Fruit fly (Drosophila melanogaster) whole organism, embryonic: Measurements from ENCODE around the gene Kap3.

Experiments
- Abd-B ChIP-seq: fragments of 200-800 bp; sonication (Bioruptor generic); optimal IDR thresholded peaks from 2 replicates; lab custom pipeline; 2018; ENCODE audit warnings: missing biosample characterization, mild to moderate bottlenecking, missing genetic modification characterization, moderate library complexity
- Ada2b ChIP-seq: fragments of 200-800 bp; sonication (Bioruptor generic); IDR thresholded peaks from 2 replicates; pipeline ENCODE4 v1.3.6; 2022; ENCODE audit warnings: missing biosample characterization, missing genetic modification characterization
- Aef1 ChIP-seq: fragments of 200-800 bp; sonication (Bioruptor generic); IDR thresholded peaks from 3 replicates; pipeline ENCODE4 v1.3.6; 2022; ENCODE audit warnings: missing biosample characterization, missing genetic modification characterization
- Atf6 ChIP-seq: fragments of 200-800 bp; sonication (Bioruptor generic); IDR thresholded peaks from 2 replicates; pipeline ENCODE4 v1.3.6; 2022; ENCODE audit warnings: missing biosample characterization, missing genetic modification characterization
- Awh ChIP-seq: fragments of 200-800 bp; sonication (Bioruptor generic); IDR thresholded peaks from 2 replicates; pipeline ENCODE4, ENCODE4 v1.3.6; 2022; ENCODE audit warnings: missing biosample characterization, missing genetic modification characterization
- CG10979 ChIP-seq: fragments of 200-800 bp; sonication (Bioruptor generic); optimal IDR thresholded peaks from 2 replicates; lab custom pipeline; 2018; ENCODE audit warnings: missing biosample characterization, mild to moderate bottlenecking, missing genetic modification characterization, moderate library complexity
- CG11695 ChIP-seq: fragments of 200-800 bp; sonication (Bioruptor generic); IDR thresholded peaks from 3 replicates; pipeline ENCODE4 v1.3.6; 2022; ENCODE audit warnings: missing biosample characterization, missing genetic modification characterization
- CG12769 ChIP-seq: fragments of 200-800 bp; sonication (Bioruptor generic); optimal IDR thresholded peaks from 2 replicates; lab custom pipeline; 2019; ENCODE audit warnings: missing biosample characterization, mild to moderate bottlenecking, missing genetic modification characterization, moderate library complexity
- CG14667 ChIP-seq: fragments of 200-800 bp; sonication (Bioruptor generic); IDR thresholded peaks from 2 replicates; pipeline ENCODE4 v1.3.6; 2022; ENCODE audit warnings: missing biosample characterization, missing genetic modification characterization
- CG15514 ChIP-seq: fragments of 200-800 bp; sonication (Bioruptor generic); optimal IDR thresholded peaks from 3 replicates; lab custom pipeline; 2017; ENCODE audit warnings: missing biosample characterization, missing genetic modification characterization, mild to moderate bottlenecking, moderate library complexity, missing genetic modification reagents
- CG1602 ChIP-seq: fragments of 200-800 bp; sonication (Bioruptor generic); optimal IDR thresholded peaks from 3 replicates; lab custom pipeline; 2016; ENCODE audit warnings: missing biosample characterization, missing genetic modification characterization
- CG1603 ChIP-seq: fragments of 200-800 bp; sonication (Bioruptor generic); optimal IDR thresholded peaks from 2 replicates; lab custom pipeline; 2019; ENCODE audit warnings: missing biosample characterization, mild to moderate bottlenecking, missing genetic modification characterization, moderate library complexity
- CG17186 ChIP-seq: fragments of 200-800 bp; sonication (Bioruptor generic); optimal IDR thresholded peaks from 3 replicates; lab custom pipeline; 2017; ENCODE audit warnings: missing biosample characterization, missing genetic modification reagents, missing genetic modification characterization
- CG17912 ChIP-seq: fragments of 200-800 bp; sonication (Bioruptor generic); optimal IDR thresholded peaks from 2 replicates; lab custom pipeline; 2018; ENCODE audit warnings: missing biosample characterization, mild to moderate bottlenecking, missing genetic modification characterization
- CG31224 ChIP-seq: fragments of 200-800 bp; sonication (Bioruptor generic); IDR thresholded peaks from 2 replicates; pipeline ENCODE4 v1.3.6; 2022; ENCODE audit warnings: missing biosample characterization, missing genetic modification characterization
- CG5953 ChIP-seq: fragments of 200-800 bp; sonication (Bioruptor generic); IDR thresholded peaks from 2 replicates; pipeline ENCODE4 v1.3.6; 2022; ENCODE audit warnings: missing biosample characterization, missing genetic modification characterization
- CG7357 ChIP-seq: fragments of 200-800 bp; sonication (Bioruptor generic); IDR thresholded peaks from 3 replicates; pipeline ENCODE4 v1.3.6; 2022; ENCODE audit warnings: missing biosample characterization, missing genetic modification characterization
- CG7786 ChIP-seq: fragments of 200-800 bp; sonication (Bioruptor generic); optimal IDR thresholded peaks from 2 replicates; lab custom pipeline; 2016; ENCODE audit warnings: missing biosample characterization, missing genetic modification characterization
- CG7963 ChIP-seq: fragments of 200-800 bp; sonication (Bioruptor generic); IDR thresholded peaks from 3 replicates; pipeline ENCODE4 v1.3.6; 2022; ENCODE audit warnings: missing biosample characterization, missing genetic modification characterization; ENCODE audit not compliant: partially characterized antibody
- CG9215 ChIP-seq: fragments of 200-800 bp; sonication (Bioruptor generic); IDR thresholded peaks from 2 replicates; pipeline ENCODE4 v1.3.6; 2022; ENCODE audit warnings: missing biosample characterization, missing genetic modification characterization
- Dbx ChIP-seq: fragments of 200-800 bp; sonication (Bioruptor generic); IDR thresholded peaks from 3 replicates; pipeline ENCODE4 v1.3.6; 2022; ENCODE audit warnings: missing biosample characterization, missing genetic modification characterization
- HmgZ ChIP-seq: fragments of 200-800 bp; sonication (Bioruptor generic); optimal IDR thresholded peaks from 2 replicates; lab custom pipeline; 2018; ENCODE audit warnings: missing biosample characterization, mild to moderate bottlenecking, missing genetic modification characterization
- Hr3 ChIP-seq: fragments of 200-800 bp; sonication (Bioruptor generic); optimal IDR thresholded peaks from 3 replicates; lab custom pipeline; 2016; ENCODE audit warnings: missing biosample characterization, missing genetic modification characterization
- Mes4 ChIP-seq: fragments of 200-800 bp; sonication (Bioruptor generic); optimal IDR thresholded peaks from 2 replicates; lab custom pipeline; 2016; ENCODE audit warnings: missing biosample characterization, missing genetic modification characterization
- PHDP ChIP-seq: fragments of 200-800 bp; sonication (Bioruptor generic); optimal IDR thresholded peaks from 3 replicates; lab custom pipeline; 2018; ENCODE audit warnings: missing biosample characterization, mild to moderate bottlenecking, missing genetic modification characterization, moderate library complexity
- Pdp1 ChIP-seq, 2 experiments: fragments of 200-800 bp; sonication (Bioruptor generic); optimal IDR thresholded peaks; 3 replicates each; lab custom pipeline; 2016; ENCODE audit warnings: missing biosample characterization in 2 of 2, missing genetic modification characterization in 2 of 2, mild to moderate bottlenecking in 1 of 2, moderate library complexity in 1 of 2
- Ptx1 ChIP-seq: fragments of 200-800 bp; sonication (Bioruptor generic); IDR thresholded peaks from 2 replicates; pipeline ENCODE4 v1.3.6; 2022; ENCODE audit warnings: missing biosample characterization, missing genetic modification characterization
- Ssrp ChIP-seq: fragments of 200-800 bp; sonication (Bioruptor generic); optimal IDR thresholded peaks from 2 replicates; lab custom pipeline; 2018; ENCODE audit warnings: missing biosample characterization, mild to moderate bottlenecking, missing genetic modification characterization, moderate library complexity
- Xbp1 ChIP-seq: fragments of 200-800 bp; sonication (Bioruptor generic); optimal IDR thresholded peaks from 3 replicates; lab custom pipeline; 2016; ENCODE audit warnings: missing biosample characterization, mild to moderate bottlenecking, missing genetic modification characterization
- ap ChIP-seq: fragments of 200-800 bp; sonication (Bioruptor generic); IDR thresholded peaks from 2 replicates; pipeline ENCODE4 v1.3.6; 2022; ENCODE audit warnings: missing biosample characterization, missing genetic modification characterization
- bcd ChIP-seq: fragments of 200-800 bp; sonication (Bioruptor generic); optimal IDR thresholded peaks from 2 replicates; lab custom pipeline; 2017; ENCODE audit warnings: missing biosample characterization, mild to moderate bottlenecking, missing genetic modification characterization
- br ChIP-seq: fragments of >200 bp; optimal IDR thresholded peaks from 2 replicates; lab custom pipeline; 2017
- cato ChIP-seq: fragments of 200-800 bp; sonication (Bioruptor generic); optimal IDR thresholded peaks from 2 replicates; lab custom pipeline; 2016; ENCODE audit warnings: missing biosample characterization, missing genetic modification characterization, borderline replicate concordance
- ci ChIP-seq: fragments of 200-800 bp; sonication (Bioruptor generic); IDR thresholded peaks from 3 replicates; pipeline ENCODE4 v1.3.6; 2022; ENCODE audit warnings: missing biosample characterization, missing genetic modification characterization
- croc ChIP-seq: fragments of 200-800 bp; sonication (Bioruptor generic); conservative IDR thresholded peaks from 3 replicates; pipeline ENCODE4 v1.3.6; 2022; ENCODE audit warnings: missing biosample characterization, missing genetic modification characterization
- crol ChIP-seq: fragments of 200-800 bp; sonication (Bioruptor generic); IDR thresholded peaks from 2 replicates; pipeline ENCODE4 v1.3.6; 2022; ENCODE audit warnings: missing biosample characterization, missing genetic modification characterization
- dysf ChIP-seq: fragments of 200-800 bp; sonication (Bioruptor generic); IDR thresholded peaks from 3 replicates; pipeline ENCODE4 v1.3.6; 2022; ENCODE audit warnings: missing biosample characterization, missing genetic modification characterization
- grau ChIP-seq: fragments of 200-800 bp; optimal IDR thresholded peaks from 3 replicates; lab custom pipeline; 2019; ENCODE audit warnings: missing biosample characterization, mild to moderate bottlenecking, missing genetic modification characterization, moderate library complexity
- kni ChIP-seq: fragments of 200-800 bp; sonication (Bioruptor generic); optimal IDR thresholded peaks from 3 replicates; lab custom pipeline; 2017; ENCODE audit warnings: mild to moderate bottlenecking, missing biosample characterization, missing genetic modification reagents, missing genetic modification characterization
- knrl ChIP-seq: fragments of 200-800 bp; sonication (Bioruptor generic); IDR thresholded peaks from 3 replicates; pipeline ENCODE4 v1.3.6; 2022; ENCODE audit warnings: missing biosample characterization, missing genetic modification characterization; ENCODE audit not compliant: partially characterized antibody
- nmo ChIP-seq: fragments of 200-800 bp; sonication (Bioruptor generic); optimal IDR thresholded peaks from 2 replicates; lab custom pipeline; 2018; ENCODE audit warnings: missing biosample characterization, mild to moderate bottlenecking, missing genetic modification characterization, moderate library complexity
- pzg ChIP-seq: fragments of 200-800 bp; sonication (Bioruptor generic); optimal IDR thresholded peaks from 3 replicates; lab custom pipeline; 2018; ENCODE audit warnings: missing biosample characterization, mild to moderate bottlenecking, missing genetic modification characterization, moderate library complexity
- ranshi ChIP-seq: fragments of 200-800 bp; sonication (Bioruptor generic); IDR thresholded peaks from 2 replicates; pipeline ENCODE4 v1.3.6; 2022; ENCODE audit warnings: missing biosample characterization, missing genetic modification characterization
- rib ChIP-seq: fragments of 200-800 bp; sonication (Bioruptor generic); IDR thresholded peaks from 2 replicates; pipeline ENCODE4 v1.3.6; 2022; ENCODE audit warnings: missing biosample characterization, missing genetic modification characterization
- slbo ChIP-seq: fragments of 200-800 bp; sonication (Bioruptor generic); IDR thresholded peaks from 2 replicates; pipeline ENCODE4 v1.3.6; 2022; ENCODE audit warnings: missing biosample characterization, missing genetic modification characterization
- ssp ChIP-seq: fragments of 200-800 bp; sonication (Bioruptor generic); IDR thresholded peaks from 2 replicates; pipeline ENCODE4 v1.3.6; 2022; ENCODE audit warnings: missing biosample characterization, missing genetic modification characterization
- stc ChIP-seq: fragments of 200-800 bp; sonication (Bioruptor generic); IDR thresholded peaks from 2 replicates; pipeline ENCODE4 v1.3.6; 2022; ENCODE audit warnings: missing biosample characterization, missing genetic modification characterization
- tgo ChIP-seq: fragments of 200-800 bp; sonication (Bioruptor generic); IDR thresholded peaks from 3 replicates; pipeline ENCODE4 v1.3.6; 2022; ENCODE audit warnings: missing biosample characterization, missing genetic modification characterization
- trem ChIP-seq: fragments of 200-800 bp; optimal IDR thresholded peaks from 3 replicates; lab custom pipeline; 2019; ENCODE audit warnings: missing biosample characterization, mild to moderate bottlenecking, missing genetic modification characterization, moderate library complexity
- ttk ChIP-seq: fragments of 200-800 bp; sonication (Bioruptor generic); IDR thresholded peaks from 2 replicates; pipeline ENCODE4 v2.1.2; 2022; ENCODE audit warnings: missing biosample characterization, missing genetic modification characterization
- zfh1 ChIP-seq: fragments of 200-800 bp; sonication (Bioruptor generic); IDR thresholded peaks from 3 replicates; pipeline ENCODE4 v1.3.6; 2022; ENCODE audit warnings: missing biosample characterization, missing genetic modification characterization

The Kap3 gene

DNA sequence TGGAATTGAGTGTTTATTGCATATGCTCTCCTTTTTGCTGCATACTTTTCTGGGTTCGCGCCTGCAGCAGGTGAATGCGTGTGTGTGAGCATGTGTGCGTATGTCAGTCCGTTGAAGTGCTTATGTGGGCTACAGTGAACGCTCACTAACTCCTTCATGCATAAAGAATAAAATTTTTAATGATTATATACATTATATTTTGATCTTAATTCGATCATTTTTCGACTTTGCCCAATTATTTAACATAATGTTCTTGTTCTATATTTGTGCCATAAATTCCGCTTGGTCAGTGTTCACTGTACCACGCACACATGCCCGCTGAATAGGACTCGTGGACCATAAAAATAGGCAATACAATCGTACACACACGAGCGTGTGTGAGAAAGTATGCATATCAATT, 30.9 kb upstream of the Kap3 start (continued):
- TF ChIP-seq ranshi (GFP tag; lab: Robert Waterston, UW) (0 out of 2 replicates have a peak, but pooled peaks have one; percentile 41), CG17186 (no peak), zfh1 (GFP tag; lab: Robert Waterston, UW) (0 out of 3 replicates have a peak, but pooled peaks have one; percentile 48), CG1603 (peak; percentile 11), rib (GFP tag; lab: Robert Waterston, UW) (0 out of 2 replicates have a peak, but pooled peaks have one; percentile 35), br (lab: Kevin White, UChicago) (no peak), crol (GFP tag; lab: Robert Waterston, UW) (no peak), cato (GFP tag; lab: Kevin White, UChicago) (no peak), ci (GFP tag; lab: Robert Waterston, UW) (0 out of 3 replicates have a peak, but pooled peaks have one; percentile 21), Hr3 (GFP tag; lab: Kevin White, UChicago) (no peak), PHDP (no peak), dysf (GFP tag; lab: Robert Waterston, UW) (peak; percentile 69), tgo (GFP tag; lab: Robert Waterston, UW) (peak; percentile 43), CG17912 (GFP tag; lab: Kevin White, UChicago) (no peak), CG10979 (tag; lab: Kevin White, UChicago) (peak; percentile 19), CG9215 (GFP tag; lab: Robert Waterston, UW) (0 out of 2 replicates have a peak, but pooled peaks have one; percentile 14), Ada2b (GFP tag; lab: Robert Waterston, UW) (peak; percentile 44; the same call in 1 of the 2 replicates), stc (GFP tag; lab: Robert Waterston, UW) (peak; percentile 35; the same call in 1 of the 2 replicates), slbo (GFP tag; lab: Robert Waterston, UW) (peak; percentile 60), Atf6 (GFP tag; lab: Robert Waterston, UW) (peak; percentile 60), croc (GFP tag; lab: Robert Waterston, UW) (peak; percentile 22; the same call in 1 of the 3 replicates), grau (tag; lab: Kevin White, UChicago) (peak; percentile 74), CG1602 (GFP tag; lab: Kevin White, UChicago) (no peak), ap (0 out of 2 replicates have a peak, but pooled peaks have one; percentile 15), CG12769 (tag; lab: Kevin White, UChicago) (peak; percentile 39), Mes4 (GFP tag; lab: Kevin White, UChicago) (no peak), ttk (GFP tag; lab: Robert Waterston, UW) (peak; percentile 42; the same call in 1 of the 2 replicates), CG14667 (GFP tag; lab: Robert Waterston, UW) (0 out of 2 replicates have a peak, but pooled peaks have one; percentile 29), CG5953 (GFP tag; lab: Robert Waterston, UW) (0 out of 2 replicates have a peak, but pooled peaks have one; percentile 11), bcd (peak; percentile 15), Aef1 (no peak), Dbx (GFP tag; lab: Robert Waterston, UW) (peak; percentile 29; the same call in 1 of the 3 replicates), Awh (GFP tag; lab: Robert Waterston, UW) (no peak), CG11695 (GFP tag; lab: Robert Waterston, UW) (peak; percentile 52; the same call in 2 of the 3 replicates), ssp (GFP tag; lab: Robert Waterston, UW) (peak; percentile 9; the same call in 1 of the 2 replicates), Ptx1 (peak; percentile 52; the same call in 1 of the 2 replicates), nmo (GFP tag; lab: Kevin White, UChicago) (peak; percentile 28), CG31224 (GFP tag; lab: Robert Waterston, UW) (peak; percentile 31; the same call in 1 of the 2 replicates), Xbp1 (GFP tag; lab: Kevin White, UChicago) (peak; percentile 6), CG7357 (GFP tag; lab: Robert Waterston, UW) (peak; percentile 56; the same call in 2 of the 3 replicates)

DNA sequence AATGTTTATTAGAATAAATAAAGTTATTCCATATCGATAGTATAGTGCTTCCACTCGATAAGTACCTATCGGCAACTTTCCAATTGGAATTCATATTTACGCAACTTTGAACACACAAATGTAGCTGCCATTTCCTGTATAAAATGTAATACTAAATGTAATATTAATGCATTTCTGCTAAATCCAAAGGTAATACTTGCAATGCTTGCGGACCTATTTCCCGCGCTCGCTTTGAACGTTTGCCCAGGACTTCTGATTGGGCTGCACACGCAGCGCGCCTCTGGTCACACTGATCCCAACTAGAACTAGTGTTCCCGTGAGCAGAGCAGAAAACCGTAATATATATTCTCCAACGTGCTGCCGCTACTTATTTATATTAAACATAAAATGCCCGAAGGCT, 29.5 kb upstream of the Kap3 start, which contains the start of gene dlg1:
TSS of gene dlg1 (plus strand) at position 292 of the 400 bp plus-strand sequence.
- TF ChIP-seq knrl (peak; percentile 72), CG15514 (GFP tag; lab: Kevin White, UChicago) (peak; percentile 97), trem (tag; lab: Kevin White, UChicago) (peak; percentile 37), CG7963 (GFP tag; lab: Robert Waterston, UW) (0 out of 3 replicates have a peak, but pooled peaks have one; percentile 6), pzg (GFP tag; lab: Kevin White, UChicago) (peak; percentile 55), HmgZ (tag; lab: Kevin White, UChicago) (peak; percentile 14), CG7786 (GFP tag; lab: Kevin White, UChicago) (no peak), kni (GFP tag; lab: Kevin White, UChicago) (no peak), Pdp1 (GFP tag; optimal IDR thresholded peaks at IDR 0.05; lab: Kevin White, UChicago) (peak in 1 of 2 experiments; percentile 52), Ssrp (tag; lab: Kevin White, UChicago) (no peak), Abd-B (GFP tag; lab: Kevin White, UChicago) (no peak)
